Worm (Caenorhabditis elegans): ENCODE data around the gene C03H5.9.

C03H5.9 gene

ce11 chrII:370394-370793 lies 8.1 kb upstream of the C03H5.9 start:
- TF ChIP-seq snpc-4 (tag; optimal IDR thresholded peaks at IDR 0.05) (no peak), ZK337.2 (GFP tag; IDR thresholded peaks at IDR 0.05) (no peak), nhr-25 (tag; optimal IDR thresholded peaks at IDR 0.05; ENCODE audit: borderline replicate concordance, insufficient read depth) (no peak), nhr-102 (tag; optimal IDR thresholded peaks at IDR 0.05) (no peak), nhr-77 (tag; optimal IDR thresholded peaks at IDR 0.05) (no peak), vab-7 (GFP tag; IDR thresholded peaks at IDR 0.05) (no peak), daf-8 (GFP tag; IDR thresholded peaks at IDR 0.05) (no peak), lim-7 (GFP tag; IDR thresholded peaks at IDR 0.05) (no peak), mxl-3 (GFP tag; optimal IDR thresholded peaks at IDR 0.05) (no peak), skn-1 (tag; optimal IDR thresholded peaks at IDR 0.05) (no peak), mep-1 (tag; optimal IDR thresholded peaks at IDR 0.05) (no peak), zip-2 (tag; optimal IDR thresholded peaks at IDR 0.05) (no peak), Y105C5A.15 (GFP tag; IDR thresholded peaks at IDR 0.05) (no peak), attf-4 (tag; optimal IDR thresholded peaks at IDR 0.05) (no peak), zip-11 (GFP tag; IDR thresholded peaks at IDR 0.05) (no peak), nhr-11 (tag; optimal IDR thresholded peaks at IDR 0.05) (no peak), rbr-2 (tag; optimal IDR thresholded peaks at IDR 0.05) (no peak)

ce11 chrII:371549-371948 lies 6.9 kb upstream of the C03H5.9 start:
- TF ChIP-seq nhr-42 (GFP tag; IDR thresholded peaks at IDR 0.05), result no peak
- no peak for TF ChIP-seq daf-16 (GFP tag; optimal IDR thresholded peaks at IDR 0.05)
- no peak for TF ChIP-seq daf-16 (tag; optimal IDR thresholded peaks at IDR 0.05)
- no peak for TF ChIP-seq ama-1 (optimal IDR thresholded peaks at IDR 0.05)
- TF ChIP-seq dmd-8 (GFP tag; IDR thresholded peaks at IDR 0.05), result no peak
- no peak for TF ChIP-seq zip-2 (tag; optimal IDR thresholded peaks at IDR 0.05)
- TF ChIP-seq Y5F2A.4 (GFP tag; optimal IDR thresholded peaks at IDR 0.05), result no peak
- TF ChIP-seq php-3 (GFP tag; IDR thresholded peaks at IDR 0.05), result no peak
- TF ChIP-seq snpc-1.2 (GFP tag; IDR thresholded peaks at IDR 0.05), result no peak
- TF ChIP-seq T26A8.4 (GFP tag; IDR thresholded peaks at IDR 0.05), result no peak
- TF ChIP-seq ceh-62 (tag; optimal IDR thresholded peaks at IDR 0.05), result no peak
- TF ChIP-seq vab-7 (GFP tag; IDR thresholded peaks at IDR 0.05), result no peak

ce11 chrII:372235-372634 lies 6.2 kb upstream of the C03H5.9 start:
- TF ChIP-seq nhr-237 (tag; optimal IDR thresholded peaks at IDR 0.05), result no peak
- no peak for TF ChIP-seq Y105C5A.15 (GFP tag; IDR thresholded peaks at IDR 0.05)
- no peak for TF ChIP-seq fos-1 (tag; optimal IDR thresholded peaks at IDR 0.05)
- no peak for TF ChIP-seq D1046.2 (GFP tag; IDR thresholded peaks at IDR 0.05)
- no peak for TF ChIP-seq dmd-6 (GFP tag; IDR thresholded peaks at IDR 0.05)
- no peak for TF ChIP-seq nhr-25 (tag; optimal IDR thresholded peaks at IDR 0.05; ENCODE audit: borderline replicate concordance, insufficient read depth)
- no peak for TF ChIP-seq tra-1 (GFP tag; IDR thresholded peaks at IDR 0.05)
- TF ChIP-seq snpc-4 (tag; optimal IDR thresholded peaks at IDR 0.05), result no peak
- no peak for TF ChIP-seq unc-39 (tag; optimal IDR thresholded peaks at IDR 0.05)
- no peak for TF ChIP-seq F44E2.7 (GFP tag; IDR thresholded peaks at IDR 0.05)
- TF ChIP-seq daf-19 (GFP tag; conservative IDR thresholded peaks at IDR 0.05), result no peak
- no peak for TF ChIP-seq daf-16 (GFP tag; optimal IDR thresholded peaks at IDR 0.05)
- no peak for TF ChIP-seq daf-16 (tag; optimal IDR thresholded peaks at IDR 0.05)
- TF ChIP-seq hlh-11 (tag; optimal IDR thresholded peaks at IDR 0.05), result no peak
- TF ChIP-seq arid-1 (GFP tag; conservative IDR thresholded peaks at IDR 0.05), result no peak
- TF ChIP-seq tag-97 (GFP tag; IDR thresholded peaks at IDR 0.05), result no peak
- no peak for TF ChIP-seq lsy-2 (tag; optimal IDR thresholded peaks at IDR 0.05)
- no peak for TF ChIP-seq Y5F2A.4 (GFP tag; optimal IDR thresholded peaks at IDR 0.05)
- TF ChIP-seq ztf-11 (tag; optimal IDR thresholded peaks at IDR 0.05), result no peak
